Worm (Caenorhabditis elegans) whole organism, L4 larva: ENCODE results near the gene acbp-8.

Experiments used
- F26F4.8 ChIP-seq: fragments of 200-800 bp; sonication (Bioruptor generic); conservative IDR thresholded peaks from 2 replicates; pipeline ENCODE4 v1.3.6; 2022; ENCODE audit warnings: missing genetic modification characterization, missing compliant biosample characterization
- F49E8.2 ChIP-seq: sonication (generic microtip); optimal IDR thresholded peaks from 2 replicates; lab custom pipeline; 2016; ENCODE audit warnings: missing compliant biosample characterization, mild to moderate bottlenecking, missing genetic modification characterization, borderline replicate concordance
- T20F7.1 ChIP-seq: fragments of 200-800 bp; sonication (Bioruptor generic); optimal IDR thresholded peaks from 2 replicates; lab custom pipeline; 2018; ENCODE audit warnings: mild to moderate bottlenecking, missing genetic modification characterization, missing compliant biosample characterization
- Y105C5A.15 ChIP-seq: fragments of 200-800 bp; sonication (Bioruptor generic); IDR thresholded peaks from 2 replicates; pipeline ENCODE4 v1.3.6; 2022; ENCODE audit warnings: missing genetic modification characterization, missing compliant biosample characterization
- Y5F2A.4 ChIP-seq: fragments of 200-800 bp; sonication (Bioruptor generic); optimal IDR thresholded peaks from 2 replicates; lab custom pipeline; 2018; ENCODE audit warnings: mild to moderate bottlenecking, missing genetic modification characterization, missing compliant biosample characterization
- ZK546.5 ChIP-seq, 2 experiments: sonication (generic microtip); optimal IDR thresholded peaks; 2 replicates each; lab custom pipeline; 2017; ENCODE audit warnings: missing biosample characterization in 2 of 2, missing genetic modification characterization in 2 of 2
- aha-1 ChIP-seq: fragments of 150-350 bp; peaks from one replicate; lab custom pipeline; 2014; ENCODE audit warnings: missing biosample characterization, missing genetic modification characterization
- cey-2 ChIP-seq: sonication (generic microtip); optimal IDR thresholded peaks from 3 replicates; lab custom pipeline; 2017; ENCODE audit warnings: missing genetic modification characterization, mild to moderate bottlenecking, missing compliant biosample characterization, antibody characterized with exemption, borderline replicate concordance; ENCODE audit not compliant: insufficient read depth
- daf-16 ChIP-seq, 3 experiments: sonication (generic microtip); optimal IDR thresholded peaks; 2 replicates each; lab custom pipeline; 2016 to 2017; ENCODE audit warnings: missing genetic modification characterization in 3 of 3, missing genetic modification reagents in 3 of 3, mild to moderate bottlenecking in 2 of 3, missing compliant biosample characterization in 2 of 3, missing biosample characterization in 1 of 3, moderate library complexity in 1 of 3
- dmd-6 ChIP-seq: fragments of 200-800 bp; sonication (Bioruptor generic); IDR thresholded peaks from 2 replicates; pipeline ENCODE4 v1.3.6; 2022; ENCODE audit warnings: missing genetic modification reagents, missing genetic modification characterization, missing compliant biosample characterization
- dmd-8 ChIP-seq: fragments of 200-800 bp; sonication (Bioruptor generic); IDR thresholded peaks from 2 replicates; pipeline ENCODE4 v1.3.6; 2022; ENCODE audit warnings: missing genetic modification characterization, missing compliant biosample characterization
- dve-1 ChIP-seq: sonication (generic microtip); optimal IDR thresholded peaks from 2 replicates; lab custom pipeline; 2017; ENCODE audit warnings: antibody characterized with exemption, mild to moderate bottlenecking, missing genetic modification characterization, missing compliant biosample characterization; ENCODE audit not compliant: insufficient read depth
- egl-27 ChIP-seq: sonication (generic microtip); optimal IDR thresholded peaks from 3 replicates; lab custom pipeline; 2017; ENCODE audit warnings: missing biosample characterization, missing genetic modification reagents, missing genetic modification characterization
- hlh-11 ChIP-seq: fragments of 200-800 bp; sonication (Bioruptor generic); optimal IDR thresholded peaks from 2 replicates; lab custom pipeline; 2018; ENCODE audit warnings: mild to moderate bottlenecking, missing genetic modification characterization, missing compliant biosample characterization
- jun-1 ChIP-seq: fragments of 150-350 bp; optimal IDR thresholded peaks from 2 replicates; lab custom pipeline; 2014; ENCODE audit warnings: missing biosample characterization, missing genetic modification reagents, missing genetic modification characterization
- madf-9 ChIP-seq: fragments of 200-800 bp; sonication (Bioruptor generic); conservative IDR thresholded peaks from 2 replicates; pipeline ENCODE4 v1.3.6; 2022; ENCODE audit warnings: missing genetic modification reagents, missing genetic modification characterization, missing compliant biosample characterization
- mdl-1 ChIP-seq, 2 experiments: fragments of 150-350 bp in 1 of 2; sonication (generic microtip) in 1 of 2; optimal IDR thresholded peaks; 2 replicates each; lab custom pipeline; 2014 to 2017; ENCODE audit warnings: missing biosample characterization in 2 of 2, missing genetic modification characterization in 2 of 2
- mes-2 ChIP-seq: sonication (generic microtip); optimal IDR thresholded peaks from 2 replicates; lab custom pipeline; 2016; ENCODE audit warnings: missing genotype, mild to moderate bottlenecking, missing genetic modification characterization, missing compliant biosample characterization; ENCODE audit not compliant: poor library complexity, severe bottlenecking
- mxl-3 ChIP-seq: fragments of 200-800 bp; sonication (Bioruptor generic); optimal IDR thresholded peaks from 2 replicates; lab custom pipeline; 2018; ENCODE audit warnings: mild to moderate bottlenecking, missing genetic modification characterization, missing compliant biosample characterization
- nhr-10 ChIP-seq: fragments of 150-350 bp; optimal IDR thresholded peaks from 2 replicates; lab custom pipeline; 2014; ENCODE audit warnings: missing biosample characterization, missing genetic modification characterization
- nhr-28 ChIP-seq: fragments of 150-350 bp; optimal IDR thresholded peaks from 2 replicates; lab custom pipeline; 2014; ENCODE audit warnings: missing biosample characterization, missing genetic modification characterization
- nhr-77 ChIP-seq: fragments of 150-350 bp; optimal IDR thresholded peaks from 2 replicates; lab custom pipeline; 2014; ENCODE audit warnings: missing biosample characterization, missing genetic modification characterization
- php-3 ChIP-seq: fragments of 200-800 bp; sonication (Bioruptor generic); IDR thresholded peaks from 2 replicates; pipeline ENCODE4 v1.3.6; 2022; ENCODE audit warnings: missing genetic modification reagents, missing genetic modification characterization, missing compliant biosample characterization
- pqm-1 ChIP-seq: sonication (generic microtip); optimal IDR thresholded peaks from 2 replicates; lab custom pipeline; 2017; ENCODE audit warnings: missing biosample characterization, missing genetic modification characterization
- rbr-2 ChIP-seq: sonication (generic microtip); optimal IDR thresholded peaks from 2 replicates; lab custom pipeline; 2016; ENCODE audit warnings: missing genotype, missing genetic modification characterization, missing compliant biosample characterization
- set-16 ChIP-seq: fragments of 200-800 bp; sonication (Bioruptor generic); IDR thresholded peaks from 2 replicates; pipeline ENCODE4 v1.3.6; 2022; ENCODE audit warnings: missing genetic modification reagents, missing genetic modification characterization, missing compliant biosample characterization
- skn-1 ChIP-seq: fragments of 150-350 bp; optimal IDR thresholded peaks from 2 replicates; lab custom pipeline; 2014; ENCODE audit warnings: missing biosample characterization, missing genetic modification characterization
- snpc-1.2 ChIP-seq: fragments of 200-800 bp; sonication (Bioruptor generic); IDR thresholded peaks from 2 replicates; pipeline ENCODE4 v1.3.6; 2022; ENCODE audit warnings: missing genetic modification reagents, missing genetic modification characterization, missing compliant biosample characterization
- spr-1 ChIP-seq: sonication (generic microtip); optimal IDR thresholded peaks from 2 replicates; lab custom pipeline; 2016; ENCODE audit warnings: mild to moderate bottlenecking, missing genetic modification characterization, missing compliant biosample characterization
- tra-1 ChIP-seq: fragments of 200-800 bp; sonication (Bioruptor generic); IDR thresholded peaks from 2 replicates; pipeline ENCODE4 v1.3.6; 2022; ENCODE audit warnings: missing genetic modification reagents, missing genetic modification characterization, missing compliant biosample characterization
- unc-130 ChIP-seq: sonication (generic microtip); optimal IDR thresholded peaks from 2 replicates; lab custom pipeline; 2016; ENCODE audit warnings: missing genetic modification reagents, missing genetic modification characterization, missing compliant biosample characterization
- unc-62 ChIP-seq, 3 experiments: fragments of 150-350 bp in 1 of 3; sonication (generic microtip); optimal IDR thresholded peaks in 2 of 3; peaks in 1 of 3; 1 replicate in 1 of 3; 2 replicates in 2 of 3; lab custom pipeline; 2014 to 2017; ENCODE audit warnings: missing biosample characterization in 3 of 3, missing genetic modification characterization in 3 of 3, missing genetic modification reagents in 3 of 3, missing genotype in 1 of 3
- zfp-3 ChIP-seq: fragments of 200-800 bp; sonication (Bioruptor generic); conservative IDR thresholded peaks from 2 replicates; pipeline ENCODE4 v1.3.6; 2022; ENCODE audit warnings: missing genetic modification reagents, missing genetic modification characterization, missing compliant biosample characterization

acbp-8 gene

DNA sequence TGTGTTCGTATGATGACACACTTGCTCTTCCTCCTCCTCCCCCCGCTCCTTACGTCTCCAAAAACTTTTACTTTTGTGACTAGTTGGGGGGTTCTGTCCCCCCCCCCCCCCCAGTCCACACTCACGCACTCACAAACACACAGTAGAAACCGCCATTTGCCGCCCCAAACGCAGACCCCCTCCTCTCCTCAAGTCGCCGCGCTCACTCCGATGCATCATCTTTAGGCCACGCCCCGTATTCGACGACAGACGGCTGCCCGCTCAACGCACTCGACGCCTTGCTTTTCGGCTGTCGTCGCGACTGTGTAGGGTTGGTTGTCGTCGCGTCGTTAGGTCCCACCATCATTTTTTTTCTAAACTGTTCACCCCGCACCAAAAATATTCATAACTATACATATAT, 7.3 kb downstream of the acbp-8 start, which contains the start of gene zmp-2:
Gene zmp-2 (plus strand): TSS at position 247 of the 400 bp plus-strand sequence.
- TF ChIP-seq unc-130 (GFP tag; lab: Kevin White, UChicago) = no peak
- TF ChIP-seq set-16 (GFP tag; lab: Robert Waterston, UW) = peak; percentile 86
- no peak for TF ChIP-seq F49E8.2 (tag; lab: Kevin White, UChicago)
- no peak for TF ChIP-seq dmd-8 (GFP tag; lab: Robert Waterston, UW)
- no peak for TF ChIP-seq madf-9 (GFP tag; lab: Robert Waterston, UW)
- no peak for TF ChIP-seq nhr-77
- no peak for TF ChIP-seq zfp-3
- TF ChIP-seq egl-27 = no peak
- peak; percentile 4 for TF ChIP-seq hlh-11 (tag; lab: Kevin White, UChicago)

DNA sequence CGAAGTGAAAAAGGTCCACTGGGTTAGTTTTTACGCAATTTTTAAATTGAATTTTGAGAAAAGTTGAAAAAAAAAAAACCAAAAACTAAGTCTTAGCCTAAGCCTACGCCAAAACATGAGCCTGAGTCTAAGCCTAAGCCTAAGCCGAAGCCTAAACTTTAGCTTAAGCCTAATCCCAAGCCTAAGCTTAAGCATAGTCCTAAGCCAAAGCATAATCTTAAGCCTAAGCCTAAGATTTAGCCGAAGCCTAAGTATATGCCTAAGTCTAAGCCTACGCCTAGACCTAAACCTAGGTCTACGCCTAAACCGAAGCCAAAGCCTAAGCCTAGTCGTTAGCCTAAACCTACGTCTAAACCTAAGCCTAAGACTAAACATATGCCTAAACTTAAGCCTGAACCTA, 12.8 kb downstream of the acbp-8 start:
- TF ChIP-seq unc-62 (GFP tag; optimal IDR thresholded peaks at IDR 0.05 in 1 of 2; lab: Kevin White, UChicago) = peak in 1 of 2 experiments; percentile 72
- no peak for TF ChIP-seq unc-62 (tag; optimal IDR thresholded peaks at IDR 0.05; lab: Kevin White, UChicago)
- TF ChIP-seq skn-1 (tag; lab: Kevin White, UChicago) = no peak

DNA sequence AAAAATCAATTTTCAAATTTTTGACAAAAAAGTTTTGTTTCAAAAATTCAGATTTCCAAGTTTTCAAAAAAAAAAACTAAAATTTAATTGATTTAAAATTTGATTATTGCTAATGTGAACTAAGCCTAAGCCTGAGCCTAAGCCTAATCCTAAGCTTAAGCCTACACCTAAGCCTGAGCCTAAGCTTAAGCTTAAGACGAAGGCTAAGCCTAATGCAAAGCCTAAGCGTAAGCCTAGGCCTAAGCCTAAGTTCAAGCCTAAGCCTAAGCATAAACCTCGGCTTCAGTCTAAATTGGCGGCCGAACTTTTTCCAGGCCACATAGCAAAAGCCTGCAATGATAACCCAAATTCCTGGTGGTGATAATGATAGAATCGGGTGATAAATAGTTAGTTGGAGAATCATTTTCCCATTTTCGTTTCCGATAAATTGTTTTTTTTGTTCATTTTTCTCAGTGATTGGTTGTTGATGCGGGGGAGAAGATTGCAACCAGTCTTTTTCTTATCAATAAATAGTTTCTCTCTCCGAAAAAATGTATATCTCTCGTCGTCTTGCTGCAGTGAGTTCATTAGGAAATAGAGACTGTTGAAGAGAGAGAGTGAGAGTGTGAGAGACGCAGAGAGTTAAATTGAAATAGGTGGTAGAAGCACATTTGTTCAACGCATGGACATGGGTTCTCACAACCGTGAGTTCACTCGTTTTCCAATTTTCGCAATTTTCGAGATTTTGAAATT, 18.5 kb downstream of the acbp-8 start:
- TF ChIP-seq Y5F2A.4 (GFP tag; lab: Kevin White, UChicago) = no peak
- TF ChIP-seq F26F4.8 (GFP tag; lab: Robert Waterston, UW) = no peak
- no peak for TF ChIP-seq spr-1 (tag; lab: Kevin White, UChicago)
- TF ChIP-seq jun-1 (tag; lab: Kevin White, UChicago) = no peak
- TF ChIP-seq mxl-3 (GFP tag; lab: Kevin White, UChicago) = peak; percentile 56
- TF ChIP-seq nhr-77 = peak; percentile 28
- TF ChIP-seq unc-62 (GFP tag; optimal IDR thresholded peaks at IDR 0.05 in 1 of 2; lab: Kevin White, UChicago) = no peak
- no peak for TF ChIP-seq unc-62 (tag; optimal IDR thresholded peaks at IDR 0.05; lab: Kevin White, UChicago)
- no peak for TF ChIP-seq php-3 (GFP tag; lab: Robert Waterston, UW)
- TF ChIP-seq dve-1 (tag; lab: Kevin White, UChicago) = no peak
- TF ChIP-seq mdl-1 (tag; optimal IDR thresholded peaks at IDR 0.05; lab: Kevin White, UChicago) = peak in 1 of 2 experiments; percentile 19
- no peak for TF ChIP-seq Y105C5A.15 (GFP tag; lab: Robert Waterston, UW)
- no peak for TF ChIP-seq ZK546.5 (tag; optimal IDR thresholded peaks at IDR 0.05; lab: Kevin White, UChicago)
- no peak for TF ChIP-seq nhr-10
- no peak for TF ChIP-seq cey-2 (tag; lab: Kevin White, UChicago)
- peak; percentile 82 for TF ChIP-seq pqm-1
- 0 out of 2 replicates have a peak, but pooled peaks have one; percentile 10 for TF ChIP-seq tra-1
- TF ChIP-seq rbr-2 (tag; lab: Kevin White, UChicago) = no peak
- no peak for TF ChIP-seq zfp-3
- no peak for TF ChIP-seq set-16 (GFP tag; lab: Robert Waterston, UW)
- TF ChIP-seq dmd-6 (GFP tag; lab: Robert Waterston, UW) = peak; percentile 40; the same call in 1 of the 2 replicates
- peak; percentile 11 for TF ChIP-seq mes-2 (tag; lab: Kevin White, UChicago)
- TF ChIP-seq nhr-28 (tag; lab: Kevin White, UChicago) = peak; percentile 78
- no peak for TF ChIP-seq snpc-1.2 (GFP tag; lab: Robert Waterston, UW)
- peak; percentile 66 for TF ChIP-seq hlh-11 (tag; lab: Kevin White, UChicago)
- no peak for TF ChIP-seq T20F7.1
- no peak for TF ChIP-seq daf-16 (GFP tag; optimal IDR thresholded peaks at IDR 0.05; lab: Kevin White, UChicago)
- TF ChIP-seq daf-16 (tag; optimal IDR thresholded peaks at IDR 0.05; lab: Kevin White, UChicago) = peak; percentile 75
- no peak for TF ChIP-seq egl-27
- peak; percentile 52 for TF ChIP-seq aha-1 (tag; lab: Kevin White, UChicago)
